Worm (Caenorhabditis elegans): ENCODE measurements around the gene somi-1.

The somi-1 gene

DNA sequence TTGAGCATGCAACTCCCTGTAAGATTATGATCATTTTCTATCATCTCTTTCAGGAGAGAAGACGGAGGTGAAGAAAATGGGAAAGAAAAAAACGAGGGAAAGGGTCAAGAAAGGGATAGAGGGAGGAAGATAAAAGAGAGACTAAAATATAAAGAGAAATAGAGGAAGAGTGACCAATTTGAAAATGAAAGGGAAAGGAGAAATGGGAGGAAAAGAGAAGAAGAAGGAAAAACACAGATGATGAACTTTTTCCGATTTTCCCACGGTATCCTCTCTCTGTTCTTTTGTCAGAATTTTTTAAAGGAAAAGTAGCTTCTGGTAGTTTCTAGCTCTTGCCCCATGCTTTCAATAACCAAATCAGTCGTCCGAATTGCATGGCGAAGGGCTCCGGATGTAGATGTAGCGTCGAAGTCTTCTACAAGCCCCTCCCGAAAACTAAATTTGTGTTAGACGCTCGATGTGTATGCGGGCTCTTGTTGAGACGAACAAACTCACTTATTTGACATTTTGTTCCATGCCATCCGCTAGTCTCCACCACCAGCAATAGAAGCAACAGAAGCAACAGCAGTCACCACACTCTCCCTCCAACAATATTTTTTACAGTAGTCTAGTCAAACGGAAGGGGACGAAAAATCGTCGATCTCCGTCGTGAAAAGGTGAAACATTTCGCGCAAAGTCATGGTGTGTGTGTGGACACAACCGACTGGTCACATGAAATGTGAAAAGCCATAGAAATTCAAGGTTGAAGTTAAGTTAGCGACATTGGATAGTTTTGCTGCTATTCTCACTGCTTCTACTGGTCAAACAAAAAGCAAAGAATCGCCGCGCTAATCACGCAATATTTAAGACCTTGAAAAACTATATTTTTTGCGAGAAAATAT lies at the start of gene somi-1:
TSS of gene somi-1 (minus strand) at position 18 of the 881 bp plus-strand sequence.
- TF ChIP-seq him-1 (tag; optimal IDR thresholded peaks at IDR 0.05) (peak; percentile 8), dao-5 (tag; optimal IDR thresholded peaks at IDR 0.05) (no peak), W03F9.2 (tag; optimal IDR thresholded peaks at IDR 0.05) (no peak)

DNA sequence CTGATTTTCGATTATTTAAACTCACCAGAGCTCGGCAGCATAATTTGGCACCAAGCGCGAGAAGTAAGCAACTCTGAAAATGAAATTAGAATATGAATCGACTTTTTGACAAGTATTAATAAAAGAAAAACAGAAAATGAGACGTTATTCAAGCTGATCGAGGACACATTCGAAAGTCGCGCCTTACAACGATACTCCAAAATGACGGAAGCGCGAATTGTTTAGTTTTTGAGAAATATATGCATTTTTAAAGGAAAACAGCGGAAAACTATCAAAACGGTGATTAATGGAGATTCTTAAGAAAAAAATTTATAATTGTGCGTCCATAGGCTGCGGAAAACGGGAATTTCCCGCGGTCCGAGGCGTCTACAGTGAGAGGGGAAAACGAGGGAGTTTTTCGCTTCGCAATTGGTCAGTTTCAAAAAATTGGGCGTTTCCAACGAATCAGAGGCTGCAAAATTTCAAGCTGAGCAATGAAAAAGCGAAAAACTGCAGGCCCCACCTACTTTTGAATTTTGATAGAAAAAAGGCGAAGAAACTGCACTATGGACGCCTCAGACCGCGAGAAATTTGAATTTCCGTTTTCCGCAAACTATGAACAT lies 46.4 kb upstream of the somi-1 start, which contains the start of gene mes-4:
TSS of gene mes-4 (minus strand) at position 73 of the 602 bp plus-strand sequence.
- TF ChIP-seq W03F9.2 (tag; optimal IDR thresholded peaks at IDR 0.05) (no peak), dao-5 (tag; optimal IDR thresholded peaks at IDR 0.05) (no peak), him-1 (tag; optimal IDR thresholded peaks at IDR 0.05) (no peak)

DNA sequence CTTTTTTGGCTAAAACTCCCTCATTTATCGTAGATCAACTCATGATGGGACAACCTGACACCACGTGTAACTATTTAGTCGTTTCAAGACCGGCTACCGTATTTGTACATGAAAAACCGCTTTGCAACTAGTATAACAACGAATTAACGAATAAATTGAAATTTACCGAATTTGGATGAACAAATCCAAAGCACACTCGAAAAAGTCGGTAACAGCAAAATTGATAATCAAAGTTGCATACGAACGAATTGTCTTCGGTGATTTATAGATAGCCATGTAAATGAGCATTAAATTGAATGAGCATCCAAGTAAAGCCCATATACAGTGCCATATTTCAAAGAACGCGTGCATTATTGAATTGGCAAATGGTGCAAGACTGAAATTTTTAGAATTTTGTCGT lies 41.2 kb upstream of the somi-1 start, which contains the start of gene srd-17:
TSS of gene srd-17 (minus strand) at position 351 of the 400 bp plus-strand sequence.
- no peak for TF ChIP-seq him-1 (tag; optimal IDR thresholded peaks at IDR 0.05)
- no peak for TF ChIP-seq dao-5 (tag; optimal IDR thresholded peaks at IDR 0.05)
- no peak for TF ChIP-seq W03F9.2 (tag; optimal IDR thresholded peaks at IDR 0.05)

DNA sequence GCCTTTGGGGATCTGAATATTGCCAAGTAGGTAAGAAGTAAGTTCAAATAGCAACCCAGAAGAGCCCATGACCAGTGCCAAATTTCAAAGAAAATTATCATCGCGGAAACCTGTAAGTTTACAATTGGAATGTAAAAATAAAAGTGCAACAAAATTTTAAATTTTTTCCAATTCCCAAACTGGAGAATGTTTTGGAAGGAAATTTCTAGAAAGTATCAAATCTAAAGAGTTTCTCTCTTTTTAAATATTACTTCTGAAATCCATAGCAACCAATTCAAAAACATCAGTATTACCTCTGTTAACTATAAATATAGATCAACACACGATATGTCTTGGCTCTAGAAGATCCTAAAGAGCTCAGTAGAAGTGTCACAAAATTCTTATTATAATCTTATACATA lies 37.5 kb upstream of the somi-1 start, which contains the start of gene srd-19:
TSS of gene srd-19 (minus strand) at position 101 of the 400 bp plus-strand sequence.
- TF ChIP-seq dao-5 (tag; optimal IDR thresholded peaks at IDR 0.05), result no peak
- TF ChIP-seq W03F9.2 (tag; optimal IDR thresholded peaks at IDR 0.05), result no peak
- TF ChIP-seq him-1 (tag; optimal IDR thresholded peaks at IDR 0.05), result no peak

DNA sequence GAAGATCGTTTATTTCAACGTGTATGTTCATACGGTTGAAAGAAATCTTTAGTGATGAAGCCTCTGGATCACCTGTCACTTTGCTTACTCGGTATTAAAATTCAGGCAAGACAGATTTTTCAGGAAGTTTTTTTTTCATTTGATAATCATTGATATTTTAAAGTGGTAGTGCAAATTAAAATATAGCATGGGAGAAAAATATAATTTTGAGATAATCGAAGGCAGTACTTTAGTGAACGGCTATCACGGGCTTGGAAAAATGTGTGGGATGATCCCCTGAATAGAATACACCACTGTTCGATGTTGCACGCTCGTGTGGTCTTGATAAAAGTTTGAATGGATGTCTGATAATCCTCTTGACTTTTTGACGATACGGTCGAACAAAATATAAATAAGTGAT lies 36.2 kb upstream of the somi-1 start:
- no peak for TF ChIP-seq dao-5 (tag; optimal IDR thresholded peaks at IDR 0.05)
- TF ChIP-seq W03F9.2 (tag; optimal IDR thresholded peaks at IDR 0.05), result no peak
- no peak for TF ChIP-seq him-1 (tag; optimal IDR thresholded peaks at IDR 0.05)

DNA sequence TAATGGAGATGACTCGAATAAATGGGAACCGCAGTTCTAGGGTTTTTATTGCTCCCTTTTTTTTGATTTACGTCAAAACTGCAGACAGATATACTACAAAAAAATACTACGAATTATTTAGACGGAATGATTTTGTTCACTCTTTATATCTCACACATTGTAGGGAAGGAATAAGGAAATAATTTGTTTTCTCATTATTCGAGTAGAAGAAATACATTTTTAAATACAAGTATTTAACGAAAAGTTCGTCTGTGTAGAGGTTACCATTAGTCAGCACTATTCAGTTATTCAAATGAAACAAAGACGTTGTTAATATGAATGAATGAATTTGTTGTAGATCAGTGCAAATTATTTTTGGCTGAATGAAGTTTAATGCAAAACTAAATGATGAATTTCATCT lies 35.6 kb upstream of the somi-1 start, which contains the start of gene srd-18:
TSS of gene srd-18 (minus strand) at position 101 of the 400 bp plus-strand sequence.
- TF ChIP-seq W03F9.2 (tag; optimal IDR thresholded peaks at IDR 0.05) (no peak), dao-5 (tag; optimal IDR thresholded peaks at IDR 0.05) (no peak), him-1 (tag; optimal IDR thresholded peaks at IDR 0.05) (no peak)

DNA sequence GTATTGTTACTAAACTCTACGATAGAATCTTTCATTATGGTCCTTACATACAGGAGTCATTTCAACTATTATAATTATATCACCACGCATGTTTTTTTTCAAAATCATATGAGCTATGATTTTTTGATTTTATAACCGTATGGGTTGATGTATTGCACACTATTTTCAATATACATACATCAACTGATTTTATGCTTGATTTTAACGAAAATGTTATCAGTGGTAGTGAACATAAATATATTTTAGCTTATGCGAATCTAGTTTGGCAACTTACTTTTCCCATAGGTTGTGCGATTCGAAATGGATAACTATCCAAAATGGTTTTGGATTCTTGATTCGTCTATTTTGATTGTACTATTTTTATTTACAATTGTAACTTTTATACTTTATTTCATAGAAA lies 32.4 kb upstream of the somi-1 start, which contains the start of gene srv-10:
TSS of gene srv-10 (plus strand) at position 301 of the 400 bp plus-strand sequence.
- TF ChIP-seq him-1 (tag; optimal IDR thresholded peaks at IDR 0.05) (no peak), W03F9.2 (tag; optimal IDR thresholded peaks at IDR 0.05) (no peak), dao-5 (tag; optimal IDR thresholded peaks at IDR 0.05) (no peak)

DNA sequence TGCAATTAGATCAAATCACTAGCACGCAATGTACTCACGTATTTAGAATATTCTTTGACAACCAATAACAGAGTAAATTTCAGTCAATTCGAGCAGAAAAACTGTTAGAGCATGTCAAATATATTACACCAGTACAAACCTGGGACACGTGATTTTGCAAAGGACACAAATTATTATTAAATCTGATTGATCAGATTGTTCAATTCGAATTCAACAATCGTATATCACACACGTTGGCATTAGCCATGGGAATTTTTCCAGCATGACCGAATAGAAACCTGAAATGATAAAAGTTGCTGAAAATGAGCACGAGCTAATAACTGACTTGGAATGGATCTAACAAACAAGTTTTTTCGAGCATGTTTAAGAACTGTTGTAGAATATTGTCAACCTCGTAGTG lies 31.9 kb upstream of the somi-1 start, which contains the start of gene srv-9:
TSS of gene srv-9 (minus strand) at position 101 of the 400 bp plus-strand sequence.
- TF ChIP-seq dao-5 (tag; optimal IDR thresholded peaks at IDR 0.05), result no peak
- TF ChIP-seq him-1 (tag; optimal IDR thresholded peaks at IDR 0.05), result no peak
- no peak for TF ChIP-seq W03F9.2 (tag; optimal IDR thresholded peaks at IDR 0.05)

DNA sequence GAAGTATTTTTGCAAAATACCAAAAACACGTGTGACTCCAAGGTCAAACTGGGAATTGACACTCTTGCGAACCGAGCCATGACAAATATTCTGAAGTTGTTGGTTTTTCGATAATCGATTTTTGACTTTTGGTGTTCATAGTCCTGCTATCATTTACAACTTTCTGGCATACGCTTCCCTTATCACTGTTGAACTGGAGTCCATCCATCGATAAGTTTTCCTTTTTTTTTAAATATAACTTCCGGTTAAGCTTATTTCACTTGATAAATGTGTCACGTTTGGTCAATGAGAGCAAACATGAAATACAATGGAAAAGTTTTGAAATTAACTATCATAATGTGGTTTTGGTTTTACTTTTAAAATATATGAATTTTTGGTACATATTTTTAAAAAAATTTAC lies 30.5 kb upstream of the somi-1 start:
- TF ChIP-seq dao-5 (tag; optimal IDR thresholded peaks at IDR 0.05), result no peak
- no peak for TF ChIP-seq him-1 (tag; optimal IDR thresholded peaks at IDR 0.05)
- TF ChIP-seq W03F9.2 (tag; optimal IDR thresholded peaks at IDR 0.05), result no peak

DNA sequence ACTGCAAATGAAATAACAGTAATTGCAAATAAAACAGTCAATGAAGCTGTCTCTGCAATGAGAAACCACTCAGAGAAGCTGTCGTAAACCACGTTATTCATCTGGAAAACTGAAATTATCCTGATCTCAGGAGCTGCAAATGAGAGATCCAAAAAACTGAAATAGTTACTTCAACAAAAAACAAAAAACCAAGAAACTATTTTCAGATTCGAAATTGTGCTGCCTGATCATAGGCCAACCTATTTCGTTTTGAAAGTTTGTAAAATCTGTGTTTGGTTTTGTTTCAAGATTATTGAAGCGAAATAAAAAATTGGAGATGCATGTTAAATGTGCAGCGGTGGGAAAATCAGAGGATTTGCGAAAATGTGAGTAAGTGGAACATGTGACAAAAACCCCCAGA lies 29.4 kb upstream of the somi-1 start, which contains the start of gene srv-8:
TSS of gene srv-8 (minus strand) at position 101 of the 400 bp plus-strand sequence.
- TF ChIP-seq W03F9.2 (tag; optimal IDR thresholded peaks at IDR 0.05) (no peak), dao-5 (tag; optimal IDR thresholded peaks at IDR 0.05) (no peak), him-1 (tag; optimal IDR thresholded peaks at IDR 0.05) (no peak)

DNA sequence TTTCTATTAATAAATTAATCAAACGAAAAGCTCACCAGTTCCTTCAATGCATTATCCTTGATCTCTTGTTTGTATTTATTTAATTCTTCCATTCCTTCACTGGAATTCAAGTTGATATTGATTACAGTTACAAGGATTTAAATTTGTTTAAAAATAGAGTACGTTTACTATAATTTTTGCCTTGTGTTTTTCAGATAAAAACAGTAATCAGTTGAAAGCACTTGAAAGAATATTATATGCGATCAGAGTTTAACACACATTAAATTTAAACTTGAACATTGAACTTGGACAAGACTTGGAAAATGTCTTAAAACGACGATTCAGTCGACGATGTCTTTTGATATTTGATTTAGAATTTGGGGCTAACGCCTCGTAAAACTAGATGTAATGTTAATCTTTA lies 26.3 kb upstream of the somi-1 start, which contains the start of gene F53F1.6:
TSS of gene F53F1.6 (minus strand) at position 101 of the 400 bp plus-strand sequence.
- TF ChIP-seq W03F9.2 (tag; optimal IDR thresholded peaks at IDR 0.05) (no peak), dao-5 (tag; optimal IDR thresholded peaks at IDR 0.05) (no peak)

DNA sequence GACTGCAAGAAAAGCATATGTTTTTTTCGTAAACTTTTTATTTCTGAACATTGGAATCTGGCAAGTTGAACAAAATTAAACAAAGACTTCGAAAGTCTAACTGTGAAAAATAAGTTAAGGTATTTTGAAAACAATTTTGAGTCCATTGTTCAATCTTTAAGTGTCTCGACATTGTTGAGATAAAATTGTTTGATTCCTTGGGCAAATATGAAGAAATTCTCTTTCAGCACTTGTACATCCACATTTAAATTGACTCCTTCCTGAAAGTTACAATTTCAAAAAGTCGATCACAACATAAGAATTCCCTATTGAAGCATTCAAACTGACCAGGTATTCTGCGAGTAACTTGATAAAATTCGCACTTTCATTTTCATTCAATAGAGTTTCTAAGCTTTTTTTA lies 24.9 kb upstream of the somi-1 start:
- no peak for TF ChIP-seq dao-5 (tag; optimal IDR thresholded peaks at IDR 0.05)
- no peak for TF ChIP-seq W03F9.2 (tag; optimal IDR thresholded peaks at IDR 0.05)
- TF ChIP-seq him-1 (tag; optimal IDR thresholded peaks at IDR 0.05), result no peak

DNA sequence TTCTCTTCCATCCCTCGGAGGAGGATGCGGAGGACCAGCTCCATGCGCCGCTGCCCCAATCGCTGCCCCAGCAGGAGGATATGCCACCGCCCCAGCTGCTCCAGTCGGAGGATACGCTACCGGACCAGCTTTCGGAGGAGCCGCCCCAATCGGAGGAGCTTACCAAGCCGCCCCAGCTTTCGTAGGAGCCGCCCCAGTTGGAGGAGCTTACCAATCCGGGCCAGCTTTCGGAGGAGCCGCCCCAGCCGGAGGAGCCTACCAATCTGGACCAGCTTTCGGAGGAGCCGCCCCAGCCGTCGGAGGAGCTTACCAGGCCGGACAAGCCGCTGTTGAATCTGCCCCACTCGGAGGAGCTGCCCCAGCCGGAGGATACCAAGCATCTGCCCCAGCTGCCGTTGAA lies 24.3 kb upstream of the somi-1 start:
- TF ChIP-seq dao-5 (tag; optimal IDR thresholded peaks at IDR 0.05) (peak; percentile 33), him-1 (tag; optimal IDR thresholded peaks at IDR 0.05) (no peak), W03F9.2 (tag; optimal IDR thresholded peaks at IDR 0.05) (no peak)

DNA sequence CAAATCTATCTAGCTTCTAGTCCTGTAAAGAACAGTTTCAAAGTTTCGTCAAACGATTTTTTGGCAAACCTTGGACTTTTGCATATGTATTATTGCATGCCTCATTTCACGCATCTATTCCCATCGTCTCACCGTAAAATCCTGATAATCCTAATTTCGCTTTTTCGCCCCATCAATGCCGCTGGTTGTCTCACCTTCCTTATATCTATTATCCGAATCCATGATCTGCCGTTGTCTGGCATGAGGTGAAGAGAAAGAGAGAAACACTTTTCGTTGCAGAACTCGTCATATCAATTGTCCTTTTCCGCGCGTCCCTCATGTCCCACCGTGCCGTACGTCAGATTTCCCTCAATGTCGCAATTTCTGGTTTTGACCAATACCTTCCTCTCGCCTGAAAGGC lies 23.4 kb upstream of the somi-1 start, which contains the start of gene cut-2:
TSS of gene cut-2 (plus strand) at position 365 of the 400 bp plus-strand sequence.
- no peak for TF ChIP-seq W03F9.2 (tag; optimal IDR thresholded peaks at IDR 0.05)
